Fruit fly (Drosophila melanogaster) whole organism, embryonic: ENCODE data around the gene CG7627.

ENCODE experiments used
- CG11560 ChIP-seq: fragments of 200-800 bp; sonication (Bioruptor generic); IDR thresholded peaks from 3 replicates; pipeline ENCODE4 v1.3.6; 2022; ENCODE audit warnings: missing biosample characterization, missing genetic modification characterization
- CG12659 ChIP-seq: fragments of 200-800 bp; sonication (Bioruptor generic); optimal IDR thresholded peaks from 3 replicates; lab custom pipeline; 2017; ENCODE audit warnings: mild to moderate bottlenecking, missing biosample characterization, missing genetic modification reagents, missing genetic modification characterization
- CG14050 ChIP-seq: fragments of 200-800 bp; sonication (Bioruptor generic); IDR thresholded peaks from 3 replicates; pipeline ENCODE4 v1.3.6; 2022; ENCODE audit warnings: missing biosample characterization, missing genetic modification characterization
- CG15073 ChIP-seq: fragments of 200-800 bp; sonication (Bioruptor generic); optimal IDR thresholded peaks from 2 replicates; lab custom pipeline; 2016; ENCODE audit warnings: missing biosample characterization, missing genetic modification characterization
- CG15696 ChIP-seq: fragments of 200-800 bp; sonication (Bioruptor generic); optimal IDR thresholded peaks from 2 replicates; lab custom pipeline; 2019; ENCODE audit warnings: missing biosample characterization, mild to moderate bottlenecking, missing genetic modification characterization, moderate library complexity
- CG16779 ChIP-seq: fragments of 200-800 bp; sonication (Bioruptor generic); IDR thresholded peaks from 2 replicates; pipeline ENCODE4 v1.3.6; 2022; ENCODE audit warnings: missing biosample characterization, missing genetic modification characterization
- CG17568 ChIP-seq: fragments of 200-800 bp; sonication (Bioruptor generic); optimal IDR thresholded peaks from 2 replicates; lab custom pipeline; 2018; ENCODE audit warnings: missing biosample characterization, mild to moderate bottlenecking, missing genetic modification characterization, moderate library complexity
- CG18619 ChIP-seq: fragments of 200-800 bp; sonication (Bioruptor generic); optimal IDR thresholded peaks from 3 replicates; lab custom pipeline; 2017; ENCODE audit warnings: missing biosample characterization, mild to moderate bottlenecking, missing genetic modification characterization
- CG31441 ChIP-seq: fragments of 200-800 bp; sonication (Bioruptor generic); IDR thresholded peaks from 2 replicates; pipeline ENCODE4 v1.3.6; 2022; ENCODE audit warnings: missing biosample characterization, missing genetic modification characterization
- CG32767 ChIP-seq: fragments of 200-800 bp; sonication (Bioruptor generic); IDR thresholded peaks from 2 replicates; pipeline ENCODE4 v1.3.6; 2022; ENCODE audit warnings: missing biosample characterization, missing genetic modification characterization
- CG3995 ChIP-seq: fragments of 200-800 bp; sonication (Bioruptor generic); optimal IDR thresholded peaks from 3 replicates; lab custom pipeline; 2016; ENCODE audit warnings: missing biosample characterization, missing genetic modification characterization
- CG4328 ChIP-seq: fragments of 200-800 bp; sonication (Bioruptor generic); optimal IDR thresholded peaks from 3 replicates; lab custom pipeline; 2017; ENCODE audit warnings: missing biosample characterization, missing genetic modification reagents, missing genetic modification characterization
- CG4730 ChIP-seq: fragments of 200-800 bp; sonication (Bioruptor generic); IDR thresholded peaks from 2 replicates; pipeline ENCODE4 v1.3.6; 2022; ENCODE audit warnings: missing biosample characterization, missing genetic modification characterization
- CG5953 ChIP-seq: fragments of 200-800 bp; sonication (Bioruptor generic); IDR thresholded peaks from 2 replicates; pipeline ENCODE4 v1.3.6; 2022; ENCODE audit warnings: missing biosample characterization, missing genetic modification characterization
- CG6175 ChIP-seq: fragments of 200-800 bp; sonication (Bioruptor generic); IDR thresholded peaks from 3 replicates; pipeline ENCODE4 v1.3.6; 2022; ENCODE audit warnings: missing biosample characterization, missing genetic modification characterization
- CG6272 ChIP-seq: fragments of 200-800 bp; sonication (Bioruptor generic); IDR thresholded peaks from 2 replicates; pipeline ENCODE4 v1.3.6; 2022; ENCODE audit warnings: missing biosample characterization, missing genetic modification characterization
- CG7928 ChIP-seq: fragments of 200-800 bp; sonication (Bioruptor generic); optimal IDR thresholded peaks from 2 replicates; lab custom pipeline; 2017; ENCODE audit warnings: missing biosample characterization, mild to moderate bottlenecking, missing genetic modification characterization
- CG7987 ChIP-seq: fragments of 200-800 bp; sonication (Bioruptor generic); optimal IDR thresholded peaks from 2 replicates; lab custom pipeline; 2018; ENCODE audit warnings: missing biosample characterization, mild to moderate bottlenecking, missing genetic modification characterization, moderate library complexity
- CG8359 ChIP-seq: fragments of 200-800 bp; sonication (Bioruptor generic); optimal IDR thresholded peaks from 2 replicates; lab custom pipeline; 2017; ENCODE audit warnings: missing biosample characterization, mild to moderate bottlenecking, missing genetic modification characterization, borderline replicate concordance
- CG9817 ChIP-seq: fragments of 200-800 bp; sonication (Bioruptor generic); optimal IDR thresholded peaks from 2 replicates; lab custom pipeline; 2018; ENCODE audit warnings: missing biosample characterization, mild to moderate bottlenecking, missing genetic modification characterization, moderate library complexity
- Chrac-16 ChIP-seq: fragments of 200-800 bp; sonication (Bioruptor generic); optimal IDR thresholded peaks from 3 replicates; lab custom pipeline; 2016; ENCODE audit warnings: missing biosample characterization, missing genetic modification characterization
- Dad ChIP-seq: fragments of 200-800 bp; sonication (Bioruptor generic); optimal IDR thresholded peaks from 3 replicates; lab custom pipeline; 2016; ENCODE audit warnings: missing biosample characterization, missing genetic modification characterization
- Doc2 ChIP-seq: fragments of 200-800 bp; sonication (Bioruptor generic); IDR thresholded peaks from 2 replicates; pipeline ENCODE4 v1.3.6; 2022; ENCODE audit warnings: missing biosample characterization, missing genetic modification characterization
- Doc3 ChIP-seq: fragments of 200-800 bp; sonication (Bioruptor generic); IDR thresholded peaks from 3 replicates; pipeline ENCODE4 v1.3.6; 2022; ENCODE audit warnings: missing biosample characterization, missing genetic modification characterization; ENCODE audit not compliant: partially characterized antibody
- Drgx ChIP-seq: fragments of 200-800 bp; sonication (Bioruptor generic); IDR thresholded peaks from 2 replicates; pipeline ENCODE4 v1.3.6; 2022; ENCODE audit warnings: missing biosample characterization, missing genetic modification characterization
- Gsc ChIP-seq: fragments of 200-800 bp; sonication (Bioruptor generic); IDR thresholded peaks from 2 replicates; pipeline ENCODE4 v1.3.6; 2022; ENCODE audit warnings: missing biosample characterization, missing genetic modification characterization
- Gug ChIP-seq: fragments of 200-800 bp; sonication (Bioruptor generic); IDR thresholded peaks from 4 replicates; pipeline ENCODE4 v1.3.6; 2022; ENCODE audit warnings: missing biosample characterization, missing genetic modification characterization
- Hsf ChIP-seq: fragments of 200-800 bp; sonication (Bioruptor generic); optimal IDR thresholded peaks from 3 replicates; lab custom pipeline; 2016; ENCODE audit warnings: missing biosample characterization, missing genetic modification characterization
- Jarid2 ChIP-seq: fragments of 200-800 bp; sonication (Bioruptor generic); optimal IDR thresholded peaks from 3 replicates; lab custom pipeline; 2017; ENCODE audit warnings: mild to moderate bottlenecking, missing biosample characterization, missing genetic modification reagents, missing genetic modification characterization
- MBD-R2 ChIP-seq: fragments of 200-800 bp; sonication (Bioruptor generic); IDR thresholded peaks from 2 replicates; pipeline ENCODE4 v1.3.6; 2022; ENCODE audit warnings: missing biosample characterization, missing genetic modification characterization
- Opbp ChIP-seq: fragments of 200-800 bp; sonication (Bioruptor generic); IDR thresholded peaks from 3 replicates; pipeline ENCODE4 v1.3.6; 2022; ENCODE audit warnings: missing biosample characterization, missing genetic modification characterization; ENCODE audit not compliant: partially characterized antibody
- Sox100B ChIP-seq: fragments of 200-800 bp; sonication (Bioruptor generic); optimal IDR thresholded peaks from 3 replicates; lab custom pipeline; 2018; ENCODE audit warnings: missing biosample characterization, mild to moderate bottlenecking, missing genetic modification characterization
- Sox102F ChIP-seq: fragments of 200-800 bp; sonication (Bioruptor generic); optimal IDR thresholded peaks from 2 replicates; lab custom pipeline; 2018; ENCODE audit warnings: missing biosample characterization, mild to moderate bottlenecking, missing genetic modification characterization, moderate library complexity
- TFAM ChIP-seq: fragments of 200-800 bp; sonication (Bioruptor generic); optimal IDR thresholded peaks from 2 replicates; lab custom pipeline; 2017; ENCODE audit warnings: missing biosample characterization, missing genetic modification characterization, inconsistent platforms
- bigmax ChIP-seq: fragments of 200-800 bp; sonication (Bioruptor generic); optimal IDR thresholded peaks from 2 replicates; lab custom pipeline; 2018; ENCODE audit warnings: missing biosample characterization, mild to moderate bottlenecking, missing genetic modification characterization
- croc ChIP-seq: fragments of 200-800 bp; sonication (Bioruptor generic); conservative IDR thresholded peaks from 3 replicates; pipeline ENCODE4 v1.3.6; 2022; ENCODE audit warnings: missing biosample characterization, missing genetic modification characterization
- dmrt11E ChIP-seq: fragments of 200-800 bp; sonication (Bioruptor generic); optimal IDR thresholded peaks from 3 replicates; lab custom pipeline; 2018; ENCODE audit warnings: missing biosample characterization, mild to moderate bottlenecking, missing genetic modification characterization, moderate library complexity
- eve ChIP-seq, 2 experiments: fragments of >200 bp; optimal IDR thresholded peaks; 2 replicates each; lab custom pipeline; 2017; ENCODE audit warnings: missing biosample characterization in 2 of 2, missing genetic modification characterization in 2 of 2
- inv ChIP-seq: fragments of 200-800 bp; sonication (Bioruptor generic); IDR thresholded peaks from 2 replicates; pipeline ENCODE4 v1.3.6; 2022; ENCODE audit warnings: missing biosample characterization, missing genetic modification characterization; ENCODE audit not compliant: partially characterized antibody
- jing ChIP-seq: fragments of 200-800 bp; sonication (Bioruptor generic); optimal IDR thresholded peaks from 2 replicates; lab custom pipeline; 2018; ENCODE audit warnings: missing biosample characterization, mild to moderate bottlenecking, missing genetic modification characterization
- jumu ChIP-seq: fragments of 200-800 bp; sonication (Bioruptor generic); optimal IDR thresholded peaks from 3 replicates; lab custom pipeline; 2016; ENCODE audit warnings: missing biosample characterization, missing genetic modification characterization
- kay ChIP-seq: fragments of 200-800 bp; sonication (Bioruptor generic); optimal IDR thresholded peaks from 2 replicates; lab custom pipeline; 2016; ENCODE audit warnings: missing biosample characterization, missing genetic modification characterization
- nerfin-1 ChIP-seq: fragments of 200-800 bp; sonication (Bioruptor generic); optimal IDR thresholded peaks from 3 replicates; lab custom pipeline; 2019; ENCODE audit warnings: missing biosample characterization, mild to moderate bottlenecking, missing genetic modification characterization, moderate library complexity
- pfk ChIP-seq: fragments of 200-800 bp; sonication (Bioruptor generic); optimal IDR thresholded peaks from 2 replicates; lab custom pipeline; 2018; ENCODE audit warnings: missing biosample characterization, mild to moderate bottlenecking, missing genetic modification characterization, moderate library complexity
- phol ChIP-seq: fragments of 200-800 bp; sonication (Bioruptor generic); optimal IDR thresholded peaks from 3 replicates; lab custom pipeline; 2018; ENCODE audit warnings: missing biosample characterization, mild to moderate bottlenecking, missing genetic modification characterization, moderate library complexity
- run ChIP-seq: fragments of 200-800 bp; sonication (Bioruptor generic); optimal IDR thresholded peaks from 3 replicates; lab custom pipeline; 2018; ENCODE audit warnings: missing biosample characterization, mild to moderate bottlenecking, missing genetic modification characterization
- schlank ChIP-seq: fragments of 200-800 bp; sonication (Bioruptor generic); optimal IDR thresholded peaks from 2 replicates; lab custom pipeline; 2018; ENCODE audit warnings: missing biosample characterization, mild to moderate bottlenecking, missing genetic modification characterization
- sisA ChIP-seq: fragments of 200-800 bp; sonication (Bioruptor generic); IDR thresholded peaks from 2 replicates; pipeline ENCODE4 v1.3.6; 2022; ENCODE audit warnings: missing biosample characterization, missing genetic modification characterization
- slp2 ChIP-seq: fragments of 200-800 bp; sonication (Bioruptor generic); optimal IDR thresholded peaks from 2 replicates; lab custom pipeline; 2016; ENCODE audit warnings: missing biosample characterization, missing genetic modification characterization
- tgo ChIP-seq: fragments of 200-800 bp; sonication (Bioruptor generic); IDR thresholded peaks from 3 replicates; pipeline ENCODE4 v1.3.6; 2022; ENCODE audit warnings: missing biosample characterization, missing genetic modification characterization

CG7627 gene

DNA sequence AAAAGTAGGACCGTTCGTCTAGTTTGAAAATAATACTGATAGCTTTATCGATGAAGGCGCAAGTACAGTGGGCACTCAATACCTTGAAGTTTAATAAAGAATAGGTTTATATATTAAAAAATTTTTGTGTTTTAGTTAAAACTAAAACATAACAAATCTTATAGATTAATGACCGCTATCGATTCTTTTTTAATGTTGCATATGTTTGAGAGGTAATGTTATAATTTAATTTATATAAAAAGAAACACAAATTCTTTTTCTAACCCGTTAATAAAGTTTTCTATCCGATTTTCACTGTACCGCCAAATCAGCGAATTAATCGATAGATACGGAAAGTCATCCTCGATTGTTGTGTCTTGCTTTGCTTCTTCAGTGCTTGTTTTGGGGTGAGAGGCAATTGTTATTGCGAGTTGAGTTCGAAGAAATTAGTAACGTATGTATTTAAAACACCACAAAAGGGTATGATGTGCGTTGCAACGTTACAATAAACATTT is 21.9 kb upstream of the CG7627 start, which contains the start of the genes Dad1 and CG13384 (continued):
- peak; percentile 65; the same call in 1 of the 2 replicates for TF ChIP-seq MBD-R2 (GFP tag; lab: Robert Waterston, UW)
- 0 out of 2 replicates have a peak, but pooled peaks have one; percentile 19 for TF ChIP-seq CG16779
- no peak for TF ChIP-seq bigmax (GFP tag; lab: Kevin White, UChicago)
- TF ChIP-seq CG9817 (tag; lab: Kevin White, UChicago): peak; percentile 94
- TF ChIP-seq Gsc (GFP tag; lab: Robert Waterston, UW): peak; percentile 47
- TF ChIP-seq CG18619 (GFP tag; lab: Kevin White, UChicago): peak; percentile 93
- TF ChIP-seq Sox102F (GFP tag; lab: Kevin White, UChicago): peak; percentile 91
- TF ChIP-seq CG31441 (GFP tag; lab: Robert Waterston, UW): peak; percentile 97
- peak; percentile 86 for TF ChIP-seq CG32767
- TF ChIP-seq Jarid2: peak; percentile 69
- no peak for TF ChIP-seq jumu (GFP tag; lab: Kevin White, UChicago)
- peak; percentile 57 for TF ChIP-seq kay (GFP tag; lab: Kevin White, UChicago)
- peak; percentile 94 for TF ChIP-seq CG15696 (tag; lab: Kevin White, UChicago)
- peak; percentile 32; the same call in 1 of the 3 replicates for TF ChIP-seq Doc3 (GFP tag; lab: Robert Waterston, UW)
- TF ChIP-seq sisA: peak; percentile 88
- TF ChIP-seq CG14050 (GFP tag; lab: Robert Waterston, UW): peak; percentile 79
- peak; percentile 40 for TF ChIP-seq CG7987
- TF ChIP-seq CG5953 (GFP tag; lab: Robert Waterston, UW): peak; percentile 58; the same call in 1 of the 2 replicates
- peak; percentile 90 for TF ChIP-seq nerfin-1 (tag; lab: Kevin White, UChicago)
- TF ChIP-seq Drgx (GFP tag; lab: Robert Waterston, UW): peak; percentile 85
- peak; percentile 78 for TF ChIP-seq Gug (GFP tag; lab: Robert Waterston, UW)
- TF ChIP-seq CG12659 (GFP tag; lab: Kevin White, UChicago): peak; percentile 97
- peak; percentile 80; the same call in 2 of the 3 replicates for TF ChIP-seq CG6175
- peak; percentile 44 for TF ChIP-seq Dad
- no peak for TF ChIP-seq jing (GFP tag; lab: Kevin White, UChicago)
- TF ChIP-seq CG4328: peak; percentile 89
- TF ChIP-seq Doc2 (GFP tag; lab: Robert Waterston, UW): 0 out of 2 replicates have a peak, but pooled peaks have one; percentile 22
- TF ChIP-seq pfk (GFP tag; lab: Kevin White, UChicago): peak; percentile 52
- peak; percentile 47; the same call in 1 of the 2 replicates for TF ChIP-seq inv
- TF ChIP-seq CG15073 (GFP tag; lab: Kevin White, UChicago): peak; percentile 43
- peak; percentile 94 for TF ChIP-seq tgo (GFP tag; lab: Robert Waterston, UW)
- peak; percentile 93 for TF ChIP-seq Sox100B
- peak; percentile 91 for TF ChIP-seq dmrt11E
- peak; percentile 82 for TF ChIP-seq CG11560 (tag; lab: Robert Waterston, UW)
- TF ChIP-seq Hsf (GFP tag; lab: Kevin White, UChicago): peak; percentile 90
- peak; percentile 43 for TF ChIP-seq CG3995 (GFP tag; lab: Kevin White, UChicago)
- peak; percentile 72 for TF ChIP-seq schlank (tag; lab: Kevin White, UChicago)
- no peak for TF ChIP-seq slp2 (GFP tag; lab: Kevin White, UChicago)
- no peak for TF ChIP-seq TFAM (GFP tag; lab: Kevin White, UChicago)
- TF ChIP-seq CG8359: peak; percentile 51
- peak; percentile 83 for TF ChIP-seq run (tag; lab: Kevin White, UChicago)
- TF ChIP-seq Opbp (GFP tag; lab: Robert Waterston, UW): peak; percentile 33; the same call in 1 of the 3 replicates
- TF ChIP-seq CG4730 (GFP tag; lab: Robert Waterston, UW): peak; percentile 91
- TF ChIP-seq phol (tag; lab: Kevin White, UChicago): peak; percentile 94
- TF ChIP-seq Chrac-16 (GFP tag; lab: Kevin White, UChicago): peak; percentile 91
- peak; percentile 76 for TF ChIP-seq CG17568
- peak; percentile 60 for TF ChIP-seq CG7928 (GFP tag; lab: Kevin White, UChicago)
- peak; percentile 90 for TF ChIP-seq CG6272 (GFP tag; lab: Robert Waterston, UW)
- no peak for TF ChIP-seq eve (GFP tag; optimal IDR thresholded peaks at IDR 0.05; lab: Kevin White, UChicago)
- peak; percentile 90 for TF ChIP-seq croc
